Fruit fly (Drosophila melanogaster) whole organism, embryonic: Measurements from ENCODE around the gene CG9132.

Experiments used
- Adf1 ChIP-seq: fragments of 200-800 bp; sonication (Bioruptor generic); IDR thresholded peaks from 2 replicates; pipeline ENCODE4 v1.3.6; 2022; ENCODE audit warnings: missing biosample characterization, missing genetic modification characterization
- Aef1 ChIP-seq: fragments of 200-800 bp; sonication (Bioruptor generic); IDR thresholded peaks from 3 replicates; pipeline ENCODE4 v1.3.6; 2022; ENCODE audit warnings: missing biosample characterization, missing genetic modification characterization
- CG1233 ChIP-seq: fragments of 200-800 bp; sonication (Bioruptor generic); optimal IDR thresholded peaks from 4 replicates; lab custom pipeline; 2018; ENCODE audit warnings: missing biosample characterization, mild to moderate bottlenecking, missing genetic modification characterization
- CG12769 ChIP-seq: fragments of 200-800 bp; sonication (Bioruptor generic); optimal IDR thresholded peaks from 2 replicates; lab custom pipeline; 2019; ENCODE audit warnings: missing biosample characterization, mild to moderate bottlenecking, missing genetic modification characterization, moderate library complexity
- CG13894 ChIP-seq: fragments of 200-800 bp; sonication (Bioruptor generic); optimal IDR thresholded peaks from 3 replicates; lab custom pipeline; 2018; ENCODE audit warnings: missing biosample characterization, mild to moderate bottlenecking, missing genetic modification characterization, moderate library complexity
- CG15514 ChIP-seq: fragments of 200-800 bp; sonication (Bioruptor generic); optimal IDR thresholded peaks from 3 replicates; lab custom pipeline; 2017; ENCODE audit warnings: missing biosample characterization, missing genetic modification characterization, mild to moderate bottlenecking, moderate library complexity, missing genetic modification reagents
- CG2199 ChIP-seq: fragments of 200-800 bp; sonication (Bioruptor generic); IDR thresholded peaks from 3 replicates; pipeline ENCODE4 v1.3.6; 2022; ENCODE audit warnings: missing biosample characterization, missing genetic modification characterization
- CG2678 ChIP-seq: fragments of 200-800 bp; sonication (Bioruptor generic); optimal IDR thresholded peaks from 3 replicates; lab custom pipeline; 2019; ENCODE audit warnings: missing biosample characterization, mild to moderate bottlenecking, missing genetic modification characterization, moderate library complexity
- CG34376 ChIP-seq: fragments of 200-800 bp; sonication (Bioruptor generic); optimal IDR thresholded peaks from 2 replicates; lab custom pipeline; 2018; ENCODE audit warnings: missing biosample characterization, mild to moderate bottlenecking, missing genetic modification characterization
- CG42726 ChIP-seq: fragments of 200-800 bp; sonication (Bioruptor generic); IDR thresholded peaks from 2 replicates; pipeline ENCODE4 v1.3.6; 2022; ENCODE audit warnings: missing biosample characterization, missing genetic modification characterization; ENCODE audit not compliant: partially characterized antibody
- CG6791 ChIP-seq: fragments of 200-800 bp; sonication (Bioruptor generic); IDR thresholded peaks from 3 replicates; pipeline ENCODE4 v1.3.6; 2022; ENCODE audit warnings: missing biosample characterization, missing genetic modification characterization; ENCODE audit not compliant: partially characterized antibody
- D19B ChIP-seq: fragments of 200-800 bp; sonication (Bioruptor generic); optimal IDR thresholded peaks from 2 replicates; lab custom pipeline; 2017; ENCODE audit warnings: missing biosample characterization, mild to moderate bottlenecking, missing genetic modification characterization
- Doc3 ChIP-seq: fragments of 200-800 bp; sonication (Bioruptor generic); IDR thresholded peaks from 3 replicates; pipeline ENCODE4 v1.3.6; 2022; ENCODE audit warnings: missing biosample characterization, missing genetic modification characterization; ENCODE audit not compliant: partially characterized antibody
- E2f1 ChIP-seq: fragments of 200-800 bp; sonication (Bioruptor generic); IDR thresholded peaks from 2 replicates; pipeline ENCODE4 v1.3.6; 2022; ENCODE audit warnings: missing biosample characterization, missing genetic modification characterization
- HLH4C ChIP-seq: fragments of 200-800 bp; sonication (Bioruptor generic); IDR thresholded peaks from 3 replicates; pipeline ENCODE4 v1.3.6; 2022; ENCODE audit warnings: missing biosample characterization, missing genetic modification characterization; ENCODE audit not compliant: partially characterized antibody
- Lim3 ChIP-seq: fragments of 200-800 bp; sonication (Bioruptor generic); IDR thresholded peaks from 2 replicates; pipeline ENCODE4 v1.3.6; 2022; ENCODE audit warnings: missing biosample characterization, missing genetic modification characterization
- Med ChIP-seq: fragments of 200-800 bp; sonication (Bioruptor generic); peaks from one replicate; lab custom pipeline; 2016; ENCODE audit warnings: missing biosample characterization, missing genetic modification characterization, mild to moderate bottlenecking, inconsistent platforms, moderate library complexity
- NFAT ChIP-seq: fragments of 200-800 bp; sonication (Bioruptor generic); IDR thresholded peaks from 2 replicates; pipeline ENCODE4 v1.3.6; 2022; ENCODE audit warnings: missing biosample characterization, missing genetic modification characterization
- Pdp1 ChIP-seq, 2 experiments: fragments of 200-800 bp; sonication (Bioruptor generic); optimal IDR thresholded peaks; 3 replicates each; lab custom pipeline; 2016; ENCODE audit warnings: missing biosample characterization in 2 of 2, missing genetic modification characterization in 2 of 2, mild to moderate bottlenecking in 1 of 2, moderate library complexity in 1 of 2
- Taf1 ChIP-seq: fragments of 200-800 bp; sonication (Bioruptor generic); IDR thresholded peaks from 2 replicates; pipeline ENCODE4 v1.3.6; 2022; ENCODE audit warnings: missing biosample characterization, missing genetic modification characterization
- bsh ChIP-seq, 2 experiments: fragments of 200-800 bp; sonication (Bioruptor generic); optimal IDR thresholded peaks; 2 replicates each; lab custom pipeline; 2017 to 2018; ENCODE audit warnings: mild to moderate bottlenecking in 2 of 2, missing biosample characterization in 2 of 2, missing genetic modification characterization in 2 of 2, moderate library complexity in 1 of 2
- cato ChIP-seq: fragments of 200-800 bp; sonication (Bioruptor generic); optimal IDR thresholded peaks from 2 replicates; lab custom pipeline; 2016; ENCODE audit warnings: missing biosample characterization, missing genetic modification characterization, borderline replicate concordance
- ci ChIP-seq: fragments of 200-800 bp; sonication (Bioruptor generic); IDR thresholded peaks from 3 replicates; pipeline ENCODE4 v1.3.6; 2022; ENCODE audit warnings: missing biosample characterization, missing genetic modification characterization
- cwo ChIP-seq: fragments of 200-800 bp; sonication (Bioruptor generic); optimal IDR thresholded peaks from 3 replicates; lab custom pipeline; 2017; ENCODE audit warnings: missing biosample characterization, missing genetic modification characterization, mild to moderate bottlenecking, moderate library complexity, missing genetic modification reagents
- exex ChIP-seq: fragments of 200-800 bp; sonication (Bioruptor generic); optimal IDR thresholded peaks from 4 replicates; lab custom pipeline; 2018; ENCODE audit warnings: missing biosample characterization, mild to moderate bottlenecking, missing genetic modification characterization, moderate library complexity
- grau ChIP-seq: fragments of 200-800 bp; optimal IDR thresholded peaks from 3 replicates; lab custom pipeline; 2019; ENCODE audit warnings: missing biosample characterization, mild to moderate bottlenecking, missing genetic modification characterization, moderate library complexity
- inv ChIP-seq: fragments of 200-800 bp; sonication (Bioruptor generic); IDR thresholded peaks from 2 replicates; pipeline ENCODE4 v1.3.6; 2022; ENCODE audit warnings: missing biosample characterization, missing genetic modification characterization; ENCODE audit not compliant: partially characterized antibody
- mirr ChIP-seq: fragments of 200-800 bp; sonication (Bioruptor generic); optimal IDR thresholded peaks from 3 replicates; lab custom pipeline; 2018; ENCODE audit warnings: missing biosample characterization, mild to moderate bottlenecking, missing genetic modification characterization
- nerfin-2 ChIP-seq: fragments of 200-800 bp; sonication (Bioruptor generic); IDR thresholded peaks from 2 replicates; pipeline ENCODE4 v1.3.6; 2022; ENCODE audit warnings: missing biosample characterization, missing genetic modification characterization; ENCODE audit not compliant: partially characterized antibody
- pros ChIP-seq: fragments of 200-800 bp; sonication (Bioruptor generic); optimal IDR thresholded peaks from 3 replicates; lab custom pipeline; 2019; ENCODE audit warnings: missing biosample characterization, mild to moderate bottlenecking, missing genetic modification characterization, moderate library complexity
- sens ChIP-seq: fragments of 200-800 bp; sonication (Bioruptor generic); peaks from one replicate; lab custom pipeline; 2016; ENCODE audit warnings: missing biosample characterization, missing genetic modification characterization
- so ChIP-seq: fragments of 200-800 bp; sonication (Bioruptor generic); IDR thresholded peaks from 3 replicates; pipeline ENCODE4 v1.3.6; 2022; ENCODE audit warnings: missing biosample characterization, missing genetic modification characterization
- sug ChIP-seq: fragments of 200-800 bp; optimal IDR thresholded peaks from 2 replicates; lab custom pipeline; 2019; ENCODE audit warnings: missing biosample characterization, mild to moderate bottlenecking, missing genetic modification characterization, moderate library complexity
- tna ChIP-seq: fragments of 200-800 bp; sonication (Bioruptor generic); IDR thresholded peaks from 2 replicates; pipeline ENCODE4 v1.3.6; 2022; ENCODE audit warnings: missing biosample characterization, missing genetic modification characterization; ENCODE audit not compliant: partially characterized antibody

Gene CG9132

DNA sequence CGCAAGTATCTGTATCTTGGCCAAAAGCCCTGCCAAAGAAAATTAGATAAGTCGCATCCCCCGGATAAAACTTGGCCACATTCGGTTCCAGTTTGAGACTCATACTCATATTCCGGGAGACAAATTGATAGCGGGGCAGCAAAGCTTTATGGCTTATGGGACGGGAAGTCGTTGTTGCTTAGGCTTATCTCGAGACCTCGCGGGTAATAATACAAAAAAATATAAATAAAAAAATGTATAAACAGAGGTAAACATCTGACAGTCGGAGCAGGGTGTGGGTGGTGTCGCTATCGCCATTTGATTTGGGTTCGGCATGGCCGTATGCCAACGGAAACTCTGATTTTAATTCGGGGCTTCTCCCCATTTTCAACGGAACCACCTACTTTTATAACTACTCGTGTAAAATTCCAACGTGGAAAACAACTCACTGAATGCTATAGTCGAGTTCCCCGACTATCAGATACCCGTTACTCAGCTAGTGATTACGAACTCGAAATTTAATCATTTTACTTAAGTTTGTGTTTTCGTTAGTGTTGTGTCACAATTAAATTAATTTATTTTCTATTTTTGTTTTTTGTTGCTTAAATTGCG, 37.2 kb upstream of the CG9132 start:
- TF ChIP-seq Med (GFP tag; lab: Kevin White, UChicago) (peak; percentile 53), pros (GFP tag; lab: Kevin White, UChicago) (no peak), ci (GFP tag; lab: Robert Waterston, UW) (0 out of 3 replicates have a peak, but pooled peaks have one; percentile 45), tna (peak; percentile 45; the same call in 1 of the 2 replicates), nerfin-2 (GFP tag; lab: Robert Waterston, UW) (peak; percentile 53; the same call in 1 of the 2 replicates), NFAT (GFP tag; lab: Robert Waterston, UW) (no peak), cwo (GFP tag; lab: Kevin White, UChicago) (peak; percentile 6), sug (tag; lab: Kevin White, UChicago) (peak; percentile 42), CG13894 (tag; lab: Kevin White, UChicago) (peak; percentile 79), Aef1 (GFP tag; lab: Robert Waterston, UW) (no peak), Taf1 (GFP tag; lab: Robert Waterston, UW) (0 out of 2 replicates have a peak, but pooled peaks have one; percentile 18), CG34376 (GFP tag; lab: Kevin White, UChicago) (peak; percentile 12), HLH4C (peak; percentile 58; the same call in 2 of the 3 replicates), so (GFP tag; lab: Robert Waterston, UW) (no peak), CG15514 (GFP tag; lab: Kevin White, UChicago) (peak; percentile 1), CG2678 (tag; lab: Kevin White, UChicago) (peak; percentile 10), Adf1 (GFP tag; lab: Robert Waterston, UW) (no peak), CG12769 (tag; lab: Kevin White, UChicago) (peak; percentile 34), mirr (GFP tag; lab: Kevin White, UChicago) (peak; percentile 5), CG2199 (GFP tag; lab: Robert Waterston, UW) (0 out of 3 replicates have a peak, but pooled peaks have one; percentile 16), D19B (GFP tag; lab: Kevin White, UChicago) (peak; percentile 63), sens (GFP tag; lab: Kevin White, UChicago) (peak; percentile 31), inv (GFP tag; lab: Robert Waterston, UW) (peak; percentile 16; the same call in 1 of the 2 replicates), exex (tag; lab: Kevin White, UChicago) (peak; percentile 3), Lim3 (GFP tag; lab: Robert Waterston, UW) (no peak), CG42726 (GFP tag; lab: Robert Waterston, UW) (no peak)

DNA sequence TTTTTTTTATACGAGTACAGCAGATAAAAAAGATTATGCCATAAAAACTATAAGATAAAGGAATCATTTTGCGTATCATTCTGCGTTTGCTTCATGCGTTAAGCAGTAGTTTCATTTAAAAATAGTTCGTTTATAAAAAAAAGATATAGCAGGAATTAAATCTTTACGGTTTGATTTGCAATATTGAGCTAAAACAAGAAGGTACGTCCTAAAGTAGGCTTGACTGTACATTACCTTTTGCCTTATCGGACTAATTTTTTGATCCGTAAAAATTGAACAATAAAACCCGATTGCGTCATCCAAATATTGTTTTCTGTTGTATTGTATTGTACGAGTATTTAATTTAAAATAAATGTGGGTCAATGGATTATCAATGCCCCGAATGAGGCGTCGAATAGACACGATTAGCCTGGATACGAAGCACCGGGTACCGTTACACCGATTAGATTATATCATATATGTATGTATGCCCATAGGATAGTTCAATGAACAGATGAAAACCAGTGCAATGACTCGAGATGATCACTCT, 36.4 kb upstream of the CG9132 start:
- TF ChIP-seq Doc3 (GFP tag; lab: Robert Waterston, UW) (no peak), sens (GFP tag; lab: Kevin White, UChicago) (peak; percentile 60), Pdp1 (GFP tag; optimal IDR thresholded peaks at IDR 0.05; lab: Kevin White, UChicago) (peak in 1 of 2 experiments; percentile 71), bsh (GFP tag; optimal IDR thresholded peaks at IDR 0.05; lab: Kevin White, UChicago) (no peak), grau (tag; lab: Kevin White, UChicago) (peak; percentile 46), CG2678 (tag; lab: Kevin White, UChicago) (peak; percentile 25), E2f1 (GFP tag; lab: Robert Waterston, UW) (no peak), CG1233 (no peak), CG6791 (GFP tag; lab: Robert Waterston, UW) (no peak), cato (GFP tag; lab: Kevin White, UChicago) (no peak)
